Worm (Caenorhabditis elegans) whole organism, midembryonic: ENCODE measurements around the gene perm-4.

Source experiments
- T22C8.4 ChIP-seq: fragments of 200-800 bp; sonication (Bioruptor generic); IDR thresholded peaks from 2 replicates; pipeline ENCODE4 v1.3.6; 2022; ENCODE audit warnings: missing genetic modification characterization, missing compliant biosample characterization
- cog-1 ChIP-seq: sonication (generic microtip); optimal IDR thresholded peaks from 2 replicates; lab custom pipeline; 2016; ENCODE audit warnings: missing genetic modification characterization, missing compliant biosample characterization
- flt-1 ChIP-seq: fragments of 200-800 bp; sonication (Bioruptor generic); IDR thresholded peaks from 2 replicates; pipeline ENCODE4 v1.3.6; 2022; ENCODE audit warnings: missing genetic modification characterization, missing compliant biosample characterization
- klf-2 ChIP-seq: fragments of 200-800 bp; sonication (Bioruptor generic); conservative IDR thresholded peaks from 2 replicates; pipeline ENCODE4 v1.3.6; 2022; ENCODE audit warnings: missing genetic modification reagents, missing genetic modification characterization, missing compliant biosample characterization
- med-1 ChIP-seq: sonication (generic microtip); optimal IDR thresholded peaks from 2 replicates; lab custom pipeline; 2017; ENCODE audit warnings: missing genetic modification characterization, mild to moderate bottlenecking, missing compliant biosample characterization, antibody characterized with exemption, missing genetic modification reagents; ENCODE audit not compliant: insufficient read depth
- ref-1 ChIP-seq: fragments of 200-800 bp; sonication (Bioruptor generic); conservative IDR thresholded peaks from 2 replicates; pipeline ENCODE4 v1.3.6; 2022; ENCODE audit warnings: missing genetic modification reagents, missing genetic modification characterization, missing compliant biosample characterization
- tab-1 ChIP-seq: fragments of 200-800 bp; sonication (Bioruptor generic); IDR thresholded peaks from 2 replicates; pipeline ENCODE4 v1.3.6; 2022; ENCODE audit warnings: missing genetic modification characterization, missing compliant biosample characterization
- ztf-23 ChIP-seq: fragments of 200-800 bp; sonication (Bioruptor generic); IDR thresholded peaks from 2 replicates; pipeline ENCODE4 v1.3.6; 2022; ENCODE audit warnings: missing genetic modification reagents, missing genetic modification characterization, missing compliant biosample characterization
- ztf-29 ChIP-seq: fragments of 200-800 bp; sonication (Bioruptor generic); IDR thresholded peaks from 2 replicates; pipeline ENCODE4 v1.3.6; 2022; ENCODE audit warnings: missing genetic modification reagents, missing genetic modification characterization, missing compliant biosample characterization

Gene perm-4

ce11 chrIV:1086913-1087312 lies 38.0 kb downstream of the perm-4 start, which contains the start of gene csn-4:
csn-4 (minus strand) TSS chrIV:1087013.
- TF ChIP-seq ref-1 (no peak), cog-1 (tag; lab: Kevin White, UChicago) (no peak), flt-1 (GFP tag; lab: Robert Waterston, UW) (no peak), tab-1 (GFP tag; lab: Robert Waterston, UW) (no peak), T22C8.4 (no peak), ztf-29 (no peak), ztf-23 (GFP tag; lab: Robert Waterston, UW) (no peak), med-1 (no peak), klf-2 (no peak)

ce11 chrIV:1075484-1075883 lies 49.4 kb downstream of the perm-4 start:
- TF ChIP-seq klf-2 (no peak), ref-1 (no peak), T22C8.4 (no peak), flt-1 (GFP tag; lab: Robert Waterston, UW) (no peak), ztf-29 (no peak), ztf-23 (GFP tag; lab: Robert Waterston, UW) (no peak), cog-1 (tag; lab: Kevin White, UChicago) (no peak), tab-1 (GFP tag; lab: Robert Waterston, UW) (no peak), med-1 (no peak)

DNA sequence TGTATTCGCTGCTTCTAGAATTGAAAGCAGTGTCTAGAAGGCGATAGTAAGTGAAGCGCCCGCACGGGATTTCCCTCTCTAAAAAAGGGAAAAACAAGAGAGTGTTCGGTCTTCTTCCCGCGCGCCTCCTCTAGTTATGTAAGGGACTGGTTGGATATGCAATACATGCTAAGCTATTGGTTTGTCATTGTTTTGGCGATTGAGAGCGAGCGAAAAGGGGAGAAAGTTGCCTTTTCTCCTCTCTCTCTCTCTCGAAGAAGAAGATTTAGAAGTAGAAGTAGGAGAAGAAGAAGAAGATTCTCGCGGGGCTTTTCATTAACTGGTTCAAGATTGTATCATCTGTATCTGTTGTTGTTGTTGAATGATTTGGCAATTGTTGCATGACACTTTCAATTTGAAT lies 50.8 kb downstream of the perm-4 start:
- no peak for TF ChIP-seq ref-1
- no peak for TF ChIP-seq tab-1 (GFP tag; lab: Robert Waterston, UW)
- no peak for TF ChIP-seq med-1
